Worm (Caenorhabditis elegans): Measurements from ENCODE around the gene T28A11.17.

DNA sequence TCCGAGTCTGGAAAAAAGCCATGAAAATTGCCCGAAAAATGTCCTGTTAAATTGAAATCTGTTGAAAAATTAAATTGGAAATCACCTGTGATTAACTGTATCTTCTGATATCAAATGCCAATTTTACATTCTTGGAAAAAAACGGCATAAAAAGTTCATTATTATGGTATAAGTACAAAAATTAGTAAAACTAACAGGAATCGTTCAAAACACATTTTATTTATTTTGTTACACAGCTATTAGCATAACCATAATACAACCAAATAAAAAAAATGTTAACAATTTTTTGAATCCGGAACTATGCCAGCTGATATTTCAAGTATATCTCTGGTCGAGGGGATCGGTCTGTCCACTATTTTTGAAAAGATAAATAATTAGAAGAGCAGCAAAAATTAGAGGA lies 35.5 kb downstream of the T28A11.17 start, which contains the start of gene K08D9.10:
- TF ChIP-seq nhr-76 (tag; optimal IDR thresholded peaks at IDR 0.05): no peak
- TF ChIP-seq unc-120 (tag; optimal IDR thresholded peaks at IDR 0.05; ENCODE audit: poor library complexity, severe bottlenecking): no peak
- no peak for TF ChIP-seq nhr-237 (tag; optimal IDR thresholded peaks at IDR 0.05)
- no peak for TF ChIP-seq snpc-4 (tag; optimal IDR thresholded peaks at IDR 0.05)
- no peak for TF ChIP-seq unc-62 (GFP tag; optimal IDR thresholded peaks at IDR 0.05)
- no peak for TF ChIP-seq mab-5 (tag; optimal IDR thresholded peaks at IDR 0.05)
- TF ChIP-seq ztf-11 (tag; optimal IDR thresholded peaks at IDR 0.05): no peak
- TF ChIP-seq ces-1 (GFP tag; optimal IDR thresholded peaks at IDR 0.05): no peak
- TF ChIP-seq elt-3 (tag; optimal IDR thresholded peaks at IDR 0.05): no peak
- TF ChIP-seq drap-1 (GFP tag; optimal IDR thresholded peaks at IDR 0.05): no peak
- no peak for TF ChIP-seq lsy-2 (tag; optimal IDR thresholded peaks at IDR 0.05)
- no peak for TF ChIP-seq nhr-12 (tag; optimal IDR thresholded peaks at IDR 0.05)
- no peak for TF ChIP-seq unc-39 (tag; optimal IDR thresholded peaks at IDR 0.05)
